Worm (Caenorhabditis elegans) whole organism, L1 larva: ENCODE measurements around the gene aqp-11.

ENCODE experiments used
- C04F5.9 ChIP-seq: sonication (generic microtip); optimal IDR thresholded peaks from 2 replicates; lab custom pipeline; 2016; ENCODE audit warnings: missing genetic modification characterization, missing compliant biosample characterization
- C16A3.4 ChIP-seq: fragments of 150-350 bp; optimal IDR thresholded peaks from 2 replicates; lab custom pipeline; 2014; ENCODE audit warnings: missing biosample characterization, missing genetic modification characterization
- blmp-1 ChIP-seq: fragments of 150-350 bp; optimal IDR thresholded peaks from 2 replicates; lab custom pipeline; 2014; ENCODE audit warnings: missing biosample characterization, missing genetic modification characterization
- ceh-63 ChIP-seq: fragments of 200-800 bp; sonication (Bioruptor generic); optimal IDR thresholded peaks from 2 replicates; lab custom pipeline; 2018; ENCODE audit warnings: mild to moderate bottlenecking, missing genetic modification characterization, missing compliant biosample characterization
- ceh-8 ChIP-seq: fragments of 200-800 bp; sonication (Bioruptor generic); optimal IDR thresholded peaks from 2 replicates; lab custom pipeline; 2018; ENCODE audit warnings: mild to moderate bottlenecking, missing genetic modification characterization, moderate library complexity, missing compliant biosample characterization
- ceh-82 ChIP-seq, 3 experiments: fragments of 150-350 bp in 1 of 3; sonication (generic microtip) in 2 of 3; optimal IDR thresholded peaks; 2 replicates each; lab custom pipeline; 2014 to 2017; ENCODE audit warnings: missing biosample characterization in 3 of 3, missing genetic modification characterization in 3 of 3
- ces-1 ChIP-seq: fragments of 150-350 bp; optimal IDR thresholded peaks from 2 replicates; lab custom pipeline; 2014; ENCODE audit warnings: missing biosample characterization, missing genetic modification reagents, missing genetic modification characterization
- dpl-1 ChIP-seq, 3 experiments: fragments of 150-350 bp in 2 of 3; sonication (generic microtip) in 1 of 3; optimal IDR thresholded peaks; 2 replicates each; lab custom pipeline; 2014 to 2017; ENCODE audit warnings: missing biosample characterization in 3 of 3, missing genetic modification characterization in 3 of 3, missing genetic modification reagents in 3 of 3
- dsc-1 ChIP-seq: sonication (generic microtip); optimal IDR thresholded peaks from 2 replicates; lab custom pipeline; 2016; ENCODE audit warnings: mild to moderate bottlenecking, missing genetic modification characterization, missing compliant biosample characterization
- efl-1 ChIP-seq, 4 experiments: fragments of 150-350 bp; optimal IDR thresholded peaks in 3 of 4; peaks in 1 of 4; 1 replicate in 1 of 4; 2 replicates in 3 of 4; lab custom pipeline; 2014; ENCODE audit warnings: missing biosample characterization in 2 of 4, missing genetic modification characterization in 2 of 4, missing genetic modification reagents in 2 of 4
- egl-13 ChIP-seq: sonication (generic microtip); optimal IDR thresholded peaks from 2 replicates; lab custom pipeline; 2016; ENCODE audit warnings: missing genotype, missing genetic modification reagents, missing genetic modification characterization, missing compliant biosample characterization
- elt-2 ChIP-seq: sonication (generic microtip); optimal IDR thresholded peaks from 2 replicates; lab custom pipeline; 2016; ENCODE audit warnings: missing genetic modification characterization, mild to moderate bottlenecking, inconsistent platforms, missing compliant biosample characterization, missing genetic modification reagents
- fkh-10 ChIP-seq: sonication (generic microtip); optimal IDR thresholded peaks from 2 replicates; lab custom pipeline; 2017; ENCODE audit warnings: missing biosample characterization, missing genetic modification reagents, missing genetic modification characterization
- fos-1 ChIP-seq: fragments of 150-350 bp; optimal IDR thresholded peaks from 2 replicates; lab custom pipeline; 2014; ENCODE audit warnings: missing biosample characterization, missing genetic modification characterization
- hlh-17 ChIP-seq: fragments of 200-800 bp; sonication (Bioruptor generic); optimal IDR thresholded peaks from 2 replicates; lab custom pipeline; 2018; ENCODE audit warnings: missing genetic modification characterization, mild to moderate bottlenecking, missing compliant biosample characterization, moderate library complexity, borderline replicate concordance
- hpl-2 ChIP-seq: fragments of 150-350 bp; optimal IDR thresholded peaks from 2 replicates; lab custom pipeline; 2014; ENCODE audit warnings: missing biosample characterization, missing genetic modification reagents, missing genetic modification characterization
- irx-1 ChIP-seq: sonication (generic microtip); optimal IDR thresholded peaks from 2 replicates; lab custom pipeline; 2016; ENCODE audit warnings: missing genetic modification characterization, missing compliant biosample characterization
- isw-1 ChIP-seq: fragments of 200-800 bp; sonication (Bioruptor generic); IDR thresholded peaks from 2 replicates; pipeline ENCODE4 v1.3.6; 2022; ENCODE audit warnings: missing genetic modification characterization, missing compliant biosample characterization
- jun-1 ChIP-seq: fragments of 150-350 bp; optimal IDR thresholded peaks from 2 replicates; lab custom pipeline; 2014; ENCODE audit warnings: missing biosample characterization, missing genetic modification reagents, missing genetic modification characterization
- lin-13 ChIP-seq: fragments of 150-350 bp; optimal IDR thresholded peaks from 2 replicates; lab custom pipeline; 2014; ENCODE audit warnings: missing biosample characterization, missing genetic modification reagents, missing genetic modification characterization
- lin-14 ChIP-seq: fragments of 200-800 bp; sonication (Bioruptor generic); optimal IDR thresholded peaks from 2 replicates; lab custom pipeline; 2018; ENCODE audit warnings: mild to moderate bottlenecking, missing genetic modification characterization, moderate library complexity, missing compliant biosample characterization
- lin-35 ChIP-seq, 2 experiments: fragments of 150-350 bp; optimal IDR thresholded peaks; 2 replicates each; lab custom pipeline; 2014; ENCODE audit warnings: missing biosample characterization in 2 of 2, missing genetic modification characterization in 2 of 2, missing genetic modification reagents in 2 of 2
- lin-39 ChIP-seq: fragments of 150-350 bp; optimal IDR thresholded peaks from 2 replicates; lab custom pipeline; 2014; ENCODE audit warnings: missing biosample characterization, missing genetic modification reagents, missing genetic modification characterization
- lir-3 ChIP-seq: sonication (generic microtip); optimal IDR thresholded peaks from 2 replicates; lab custom pipeline; 2016; ENCODE audit warnings: mild to moderate bottlenecking, missing genetic modification characterization, moderate library complexity, missing compliant biosample characterization; ENCODE audit not compliant: poor library complexity
- lsy-2 ChIP-seq, 2 experiments: fragments of 150-350 bp; optimal IDR thresholded peaks; 2 replicates each; lab custom pipeline; 2014; ENCODE audit warnings: missing biosample characterization in 2 of 2, missing genetic modification characterization in 2 of 2
- mef-2 ChIP-seq: fragments of 150-350 bp; optimal IDR thresholded peaks from 2 replicates; lab custom pipeline; 2014; ENCODE audit warnings: missing biosample characterization, missing genetic modification characterization
- mep-1 ChIP-seq: fragments of 150-350 bp; optimal IDR thresholded peaks from 2 replicates; lab custom pipeline; 2014; ENCODE audit warnings: missing biosample characterization, missing genetic modification characterization
- nhr-11 ChIP-seq: fragments of 150-350 bp; optimal IDR thresholded peaks from 2 replicates; lab custom pipeline; 2014; ENCODE audit warnings: missing biosample characterization, missing genetic modification characterization
- nhr-12 ChIP-seq: sonication (generic microtip); optimal IDR thresholded peaks from 2 replicates; lab custom pipeline; 2017; ENCODE audit warnings: missing biosample characterization, missing genetic modification characterization
- nhr-19 ChIP-seq: fragments of 200-800 bp; sonication (Bioruptor generic); conservative IDR thresholded peaks from 2 replicates; pipeline ENCODE4 v1.3.6; 2022; ENCODE audit warnings: missing genetic modification characterization, missing compliant biosample characterization
- nhr-20 ChIP-seq: sonication (generic microtip); optimal IDR thresholded peaks from 2 replicates; lab custom pipeline; 2016; ENCODE audit warnings: mild to moderate bottlenecking, missing genetic modification characterization, missing compliant biosample characterization
- nhr-237 ChIP-seq: fragments of 150-350 bp; optimal IDR thresholded peaks from 2 replicates; lab custom pipeline; 2014; ENCODE audit warnings: missing biosample characterization, missing genetic modification characterization
- nhr-71 ChIP-seq: sonication (generic microtip); optimal IDR thresholded peaks from 2 replicates; lab custom pipeline; 2016; ENCODE audit warnings: mild to moderate bottlenecking, missing genetic modification characterization, moderate library complexity, missing compliant biosample characterization
- nhr-76 ChIP-seq: sonication (generic microtip); optimal IDR thresholded peaks from 2 replicates; lab custom pipeline; 2017; ENCODE audit warnings: missing biosample characterization, missing genetic modification characterization
- pqm-1 ChIP-seq: sonication (generic microtip); optimal IDR thresholded peaks from 3 replicates; lab custom pipeline; 2017; ENCODE audit warnings: missing biosample characterization, missing genetic modification characterization
- rnt-1 ChIP-seq: sonication (generic microtip); optimal IDR thresholded peaks from 2 replicates; lab custom pipeline; 2016; ENCODE audit warnings: mild to moderate bottlenecking, missing genetic modification characterization, moderate library complexity, missing compliant biosample characterization
- snpc-4 ChIP-seq: fragments of 150-350 bp; optimal IDR thresholded peaks from 2 replicates; lab custom pipeline; 2014; ENCODE audit warnings: missing biosample characterization, missing genetic modification characterization
- snu-23 ChIP-seq: sonication (generic microtip); optimal IDR thresholded peaks from 2 replicates; lab custom pipeline; 2016; ENCODE audit warnings: missing genetic modification characterization, missing compliant biosample characterization
- swsn-7 ChIP-seq: sonication (generic microtip); optimal IDR thresholded peaks from 2 replicates; lab custom pipeline; 2016; ENCODE audit warnings: missing genetic modification characterization, missing compliant biosample characterization
- tbx-2 ChIP-seq: sonication (generic microtip); optimal IDR thresholded peaks from 2 replicates; lab custom pipeline; 2016; ENCODE audit warnings: missing genetic modification characterization, missing compliant biosample characterization
- unc-130 ChIP-seq: fragments of 150-350 bp; optimal IDR thresholded peaks from 2 replicates; lab custom pipeline; 2017; ENCODE audit warnings: missing biosample characterization, missing genetic modification characterization, inconsistent platforms
- unc-86 ChIP-seq: sonication (generic microtip); optimal IDR thresholded peaks from 2 replicates; lab custom pipeline; 2016; ENCODE audit warnings: missing genetic modification characterization, missing compliant biosample characterization
- unc-98 ChIP-seq: fragments of 200-800 bp; sonication (Bioruptor generic); IDR thresholded peaks from 2 replicates; pipeline ENCODE4 v1.3.6; 2022; ENCODE audit warnings: missing genetic modification characterization, missing compliant biosample characterization

The aqp-11 gene

DNA sequence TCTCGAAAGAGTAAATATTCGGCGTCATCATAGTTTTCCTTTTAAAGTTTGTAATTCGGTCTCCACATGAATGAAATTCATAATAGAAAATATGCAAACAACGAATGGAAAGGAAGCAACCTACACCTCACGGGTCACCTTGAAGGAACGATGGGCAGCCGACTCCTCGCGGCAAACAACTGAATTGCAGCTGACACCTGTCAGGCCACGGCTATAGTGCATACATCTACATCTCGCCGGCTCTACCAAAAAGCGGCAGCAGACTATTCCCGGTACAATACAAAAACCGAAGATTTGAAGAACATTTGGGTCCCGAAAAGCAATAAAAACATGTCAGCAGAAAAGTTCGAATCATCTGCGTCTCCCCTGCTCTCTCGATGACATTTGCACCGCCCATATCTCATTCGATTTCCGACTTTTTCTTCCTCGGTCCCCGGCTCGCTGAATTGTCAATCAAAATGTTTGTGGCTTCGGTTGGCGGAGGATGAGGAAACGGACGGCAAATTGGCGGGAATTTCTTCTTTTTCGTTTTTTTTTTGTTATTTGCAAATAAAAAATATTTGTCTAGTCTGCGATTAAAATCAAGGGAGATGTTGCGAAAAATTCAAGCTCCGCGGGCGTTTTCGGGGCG is 37.2 kb upstream of the aqp-11 start:
- TF ChIP-seq nhr-12: no peak
- TF ChIP-seq unc-86 (tag; lab: Kevin White, UChicago): no peak
- peak; percentile 12 for TF ChIP-seq nhr-71 (tag; lab: Kevin White, UChicago)
- no peak for TF ChIP-seq nhr-19 (GFP tag; lab: Robert Waterston, UW)
- no peak for TF ChIP-seq jun-1 (tag; lab: Kevin White, UChicago)
- TF ChIP-seq lin-14: peak; percentile 82
- peak in 1 of 2 experiments; percentile 20 for TF ChIP-seq lsy-2 (tag; optimal IDR thresholded peaks at IDR 0.05; lab: Kevin White, UChicago)
- TF ChIP-seq lir-3 (tag; lab: Kevin White, UChicago): no peak
- peak; percentile 13 for TF ChIP-seq swsn-7 (tag; lab: Kevin White, UChicago)
- TF ChIP-seq unc-98 (GFP tag; lab: Robert Waterston, UW): no peak
- TF ChIP-seq rnt-1: peak; percentile 23
- TF ChIP-seq dpl-1 (GFP tag; optimal IDR thresholded peaks at IDR 0.05; lab: Kevin White, UChicago): peak in 1 of 3 experiments; percentile 14
- peak; percentile 5 for TF ChIP-seq lin-13 (GFP tag; lab: Kevin White, UChicago)
- peak; percentile 12 for TF ChIP-seq tbx-2 (tag; lab: Kevin White, UChicago)
- no peak for TF ChIP-seq hlh-17 (GFP tag; lab: Kevin White, UChicago)
- TF ChIP-seq efl-1 (optimal IDR thresholded peaks at IDR 0.05; lab: Kevin White, UChicago): peak in 1 of 2 experiments; percentile 4
- TF ChIP-seq efl-1 (GFP tag; optimal IDR thresholded peaks at IDR 0.05 in 1 of 2; lab: Kevin White, UChicago): peak in 1 of 2 experiments; percentile 71
- TF ChIP-seq mef-2: no peak
- no peak for TF ChIP-seq elt-2 (tag; lab: Kevin White, UChicago)
- TF ChIP-seq egl-13 (tag; lab: Kevin White, UChicago): no peak
- TF ChIP-seq snpc-4 (tag; lab: Kevin White, UChicago): peak; percentile 72
- TF ChIP-seq ceh-82 (tag; optimal IDR thresholded peaks at IDR 0.05; lab: Kevin White, UChicago): peak in 2 of 3 experiments; percentile 27 to 54
- no peak for TF ChIP-seq fos-1 (tag; lab: Kevin White, UChicago)
- TF ChIP-seq fkh-10 (GFP tag; lab: Kevin White, UChicago): peak; percentile 74
- no peak for TF ChIP-seq C16A3.4 (tag; lab: Kevin White, UChicago)
- TF ChIP-seq nhr-237 (tag; lab: Kevin White, UChicago): no peak
- no peak for TF ChIP-seq nhr-11 (tag; lab: Kevin White, UChicago)
- no peak for TF ChIP-seq nhr-76
- no peak for TF ChIP-seq C04F5.9
- peak; percentile 33 for TF ChIP-seq dsc-1 (tag; lab: Kevin White, UChicago)
- no peak for TF ChIP-seq irx-1 (tag; lab: Kevin White, UChicago)
- TF ChIP-seq pqm-1: no peak

DNA sequence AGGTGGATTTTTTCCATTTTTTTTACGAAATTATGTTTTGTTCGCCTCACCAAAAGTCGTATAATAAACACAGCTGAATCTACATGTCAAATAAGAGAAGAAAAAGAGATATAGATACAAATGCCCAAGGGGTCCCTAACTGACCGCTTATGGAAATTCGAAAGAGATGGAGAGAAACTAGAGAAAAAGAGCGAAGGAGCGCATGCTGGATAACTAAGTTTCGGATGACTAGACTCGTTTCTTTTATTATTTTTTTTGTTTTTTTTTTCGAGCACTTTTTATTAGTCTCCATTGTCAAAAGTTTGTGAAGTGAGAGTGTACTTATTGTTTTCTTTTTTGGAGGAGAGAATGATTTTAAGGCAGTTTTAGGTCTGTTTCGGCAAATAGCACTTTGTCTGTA is 35.4 kb upstream of the aqp-11 start:
- TF ChIP-seq lsy-2 (tag; optimal IDR thresholded peaks at IDR 0.05; lab: Kevin White, UChicago) (peak in 1 of 2 experiments; percentile 18), lin-14 (peak; percentile 59), nhr-71 (tag; lab: Kevin White, UChicago) (peak; percentile 1), ces-1 (GFP tag; lab: Kevin White, UChicago) (peak; percentile 52), mep-1 (tag; lab: Kevin White, UChicago) (no peak), elt-2 (tag; lab: Kevin White, UChicago) (no peak), lin-35 (GFP tag; optimal IDR thresholded peaks at IDR 0.05; lab: Kevin White, UChicago) (no peak), fkh-10 (GFP tag; lab: Kevin White, UChicago) (peak; percentile 58), nhr-20 (tag; lab: Kevin White, UChicago) (no peak), ceh-82 (tag; optimal IDR thresholded peaks at IDR 0.05; lab: Kevin White, UChicago) (peak in 2 of 3 experiments; percentile 4 to 12)

DNA sequence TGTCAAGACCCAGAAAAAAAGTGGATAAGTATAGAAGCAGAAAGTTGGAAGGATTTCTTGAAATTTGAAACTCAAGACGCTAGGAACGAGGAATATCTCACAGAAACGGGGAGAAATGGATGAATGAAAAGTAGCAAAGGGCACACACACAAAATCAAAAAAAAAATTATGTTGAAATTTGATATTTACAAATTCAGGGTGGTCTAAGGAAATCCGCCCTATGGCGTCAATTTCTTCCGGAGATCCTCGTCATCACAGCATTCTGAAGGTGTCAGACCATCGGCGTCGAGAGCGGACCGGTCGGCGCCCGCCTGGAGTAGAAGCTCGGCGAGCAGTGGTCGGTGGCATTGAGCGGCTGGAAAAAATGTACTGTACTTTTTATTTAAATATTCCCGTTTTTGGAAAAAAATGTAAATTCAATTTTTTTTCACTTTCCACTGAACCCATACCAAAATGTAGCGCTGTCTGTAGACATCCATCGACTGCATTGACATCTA is 33.0 kb upstream of the aqp-11 start:
- TF ChIP-seq isw-1 (GFP tag; lab: Robert Waterston, UW) (no peak), C04F5.9 (no peak), blmp-1 (tag; lab: Kevin White, UChicago) (no peak), ces-1 (GFP tag; lab: Kevin White, UChicago) (no peak), nhr-11 (tag; lab: Kevin White, UChicago) (no peak), hpl-2 (no peak), unc-86 (tag; lab: Kevin White, UChicago) (no peak), ceh-63 (GFP tag; lab: Kevin White, UChicago) (no peak), ceh-8 (GFP tag; lab: Kevin White, UChicago) (no peak), lin-39 (tag; lab: Kevin White, UChicago) (no peak), rnt-1 (no peak), snu-23 (GFP tag; lab: Kevin White, UChicago) (no peak), fos-1 (tag; lab: Kevin White, UChicago) (no peak), fkh-10 (GFP tag; lab: Kevin White, UChicago) (no peak), unc-130 (no peak)
